Worm (Caenorhabditis elegans) whole organism, L1 larva: ENCODE data around the gene bath-37.

Source experiments
- C04F5.9 ChIP-seq: sonication (generic microtip); optimal IDR thresholded peaks from 2 replicates; lab custom pipeline; 2016; ENCODE audit warnings: missing genetic modification characterization, missing compliant biosample characterization
- F16B12.6 ChIP-seq: fragments of 150-350 bp; optimal IDR thresholded peaks from 2 replicates; lab custom pipeline; 2014; ENCODE audit warnings: missing biosample characterization, missing genetic modification characterization
- Y116A8C.19 ChIP-seq: sonication (generic microtip); optimal IDR thresholded peaks from 2 replicates; lab custom pipeline; 2016; ENCODE audit warnings: missing compliant biosample characterization, missing genetic modification characterization, borderline replicate concordance
- aha-1 ChIP-seq: fragments of 150-350 bp; optimal IDR thresholded peaks from 2 replicates; lab custom pipeline; 2014; ENCODE audit warnings: missing biosample characterization, missing genetic modification characterization
- aly-2 ChIP-seq: fragments of 150-350 bp; optimal IDR thresholded peaks from 2 replicates; lab custom pipeline; 2014; ENCODE audit warnings: missing biosample characterization, missing genetic modification characterization
- ama-1 ChIP-seq: fragments of 150-350 bp; optimal IDR thresholded peaks from 2 replicates; lab custom pipeline; 2014
- blmp-1 ChIP-seq: fragments of 150-350 bp; optimal IDR thresholded peaks from 2 replicates; lab custom pipeline; 2014; ENCODE audit warnings: missing biosample characterization, missing genetic modification characterization
- ceh-8 ChIP-seq: fragments of 200-800 bp; sonication (Bioruptor generic); optimal IDR thresholded peaks from 2 replicates; lab custom pipeline; 2018; ENCODE audit warnings: mild to moderate bottlenecking, missing genetic modification characterization, moderate library complexity, missing compliant biosample characterization
- ceh-82 ChIP-seq, 3 experiments: fragments of 150-350 bp in 1 of 3; sonication (generic microtip) in 2 of 3; optimal IDR thresholded peaks; 2 replicates each; lab custom pipeline; 2014 to 2017; ENCODE audit warnings: missing biosample characterization in 3 of 3, missing genetic modification characterization in 3 of 3
- ces-1 ChIP-seq: fragments of 150-350 bp; optimal IDR thresholded peaks from 2 replicates; lab custom pipeline; 2014; ENCODE audit warnings: missing biosample characterization, missing genetic modification reagents, missing genetic modification characterization
- dpl-1 ChIP-seq, 3 experiments: fragments of 150-350 bp in 2 of 3; sonication (generic microtip) in 1 of 3; optimal IDR thresholded peaks; 2 replicates each; lab custom pipeline; 2014 to 2017; ENCODE audit warnings: missing biosample characterization in 3 of 3, missing genetic modification characterization in 3 of 3, missing genetic modification reagents in 3 of 3
- dsc-1 ChIP-seq: sonication (generic microtip); optimal IDR thresholded peaks from 2 replicates; lab custom pipeline; 2016; ENCODE audit warnings: mild to moderate bottlenecking, missing genetic modification characterization, missing compliant biosample characterization
- egl-13 ChIP-seq: sonication (generic microtip); optimal IDR thresholded peaks from 2 replicates; lab custom pipeline; 2016; ENCODE audit warnings: missing genotype, missing genetic modification reagents, missing genetic modification characterization, missing compliant biosample characterization
- egl-27 ChIP-seq, 2 experiments: fragments of 150-350 bp in 1 of 2; sonication (generic microtip); optimal IDR thresholded peaks; 3 replicates each; lab custom pipeline; 2017 to 2018; ENCODE audit warnings: missing biosample characterization in 2 of 2, missing genetic modification characterization in 2 of 2, missing genetic modification reagents in 2 of 2
- elt-2 ChIP-seq: sonication (generic microtip); optimal IDR thresholded peaks from 2 replicates; lab custom pipeline; 2016; ENCODE audit warnings: missing genetic modification characterization, mild to moderate bottlenecking, inconsistent platforms, missing compliant biosample characterization, missing genetic modification reagents
- elt-3 ChIP-seq, 6 experiments: fragments of 150-350 bp in 1 of 6; sonication (generic microtip); optimal IDR thresholded peaks; 2 replicates each; lab custom pipeline; 2017 to 2018; ENCODE audit warnings: missing biosample characterization in 6 of 6, missing genetic modification characterization in 6 of 6, inconsistent platforms in 1 of 6
- ets-5 ChIP-seq: fragments of 200-800 bp; sonication (Bioruptor generic); IDR thresholded peaks from 2 replicates; pipeline ENCODE4 v1.3.6; 2022; ENCODE audit warnings: missing genetic modification characterization, missing compliant biosample characterization
- fkh-10 ChIP-seq: sonication (generic microtip); optimal IDR thresholded peaks from 2 replicates; lab custom pipeline; 2017; ENCODE audit warnings: missing biosample characterization, missing genetic modification reagents, missing genetic modification characterization
- fkh-4 ChIP-seq: sonication (generic microtip); optimal IDR thresholded peaks from 2 replicates; lab custom pipeline; 2016; ENCODE audit warnings: missing compliant biosample characterization, missing genetic modification characterization, borderline replicate concordance
- fkh-8 ChIP-seq: sonication (generic microtip); optimal IDR thresholded peaks from 2 replicates; lab custom pipeline; 2016; ENCODE audit warnings: mild to moderate bottlenecking, missing genetic modification characterization, missing compliant biosample characterization
- fos-1 ChIP-seq: fragments of 150-350 bp; optimal IDR thresholded peaks from 2 replicates; lab custom pipeline; 2014; ENCODE audit warnings: missing biosample characterization, missing genetic modification characterization
- grh-1 ChIP-seq: fragments of 200-800 bp; sonication (Bioruptor generic); IDR thresholded peaks from 2 replicates; pipeline ENCODE4 v1.3.6; 2022; ENCODE audit warnings: missing genetic modification reagents, missing genetic modification characterization, missing compliant biosample characterization
- hlh-17 ChIP-seq: fragments of 200-800 bp; sonication (Bioruptor generic); optimal IDR thresholded peaks from 2 replicates; lab custom pipeline; 2018; ENCODE audit warnings: missing genetic modification characterization, mild to moderate bottlenecking, missing compliant biosample characterization, moderate library complexity, borderline replicate concordance
- hlh-4 ChIP-seq: sonication (generic microtip); optimal IDR thresholded peaks from 2 replicates; lab custom pipeline; 2016; ENCODE audit warnings: mild to moderate bottlenecking, missing genetic modification characterization, missing compliant biosample characterization
- irx-1 ChIP-seq: sonication (generic microtip); optimal IDR thresholded peaks from 2 replicates; lab custom pipeline; 2016; ENCODE audit warnings: missing genetic modification characterization, missing compliant biosample characterization
- lin-13 ChIP-seq: fragments of 150-350 bp; optimal IDR thresholded peaks from 2 replicates; lab custom pipeline; 2014; ENCODE audit warnings: missing biosample characterization, missing genetic modification reagents, missing genetic modification characterization
- lin-14 ChIP-seq: fragments of 200-800 bp; sonication (Bioruptor generic); optimal IDR thresholded peaks from 2 replicates; lab custom pipeline; 2018; ENCODE audit warnings: mild to moderate bottlenecking, missing genetic modification characterization, moderate library complexity, missing compliant biosample characterization
- lin-35 ChIP-seq, 2 experiments: fragments of 150-350 bp; optimal IDR thresholded peaks; 2 replicates each; lab custom pipeline; 2014; ENCODE audit warnings: missing biosample characterization in 2 of 2, missing genetic modification characterization in 2 of 2, missing genetic modification reagents in 2 of 2
- lir-3 ChIP-seq: sonication (generic microtip); optimal IDR thresholded peaks from 2 replicates; lab custom pipeline; 2016; ENCODE audit warnings: mild to moderate bottlenecking, missing genetic modification characterization, moderate library complexity, missing compliant biosample characterization; ENCODE audit not compliant: poor library complexity
- lsy-2 ChIP-seq, 2 experiments: fragments of 150-350 bp; optimal IDR thresholded peaks; 2 replicates each; lab custom pipeline; 2014; ENCODE audit warnings: missing biosample characterization in 2 of 2, missing genetic modification characterization in 2 of 2
- mdl-1 ChIP-seq, 2 experiments: fragments of 150-350 bp; optimal IDR thresholded peaks; 2 replicates each; lab custom pipeline; 2014 to 2017; ENCODE audit warnings: missing biosample characterization in 2 of 2, missing genetic modification characterization in 2 of 2, inconsistent platforms in 1 of 2
- nhr-20 ChIP-seq: sonication (generic microtip); optimal IDR thresholded peaks from 2 replicates; lab custom pipeline; 2016; ENCODE audit warnings: mild to moderate bottlenecking, missing genetic modification characterization, missing compliant biosample characterization
- nhr-28 ChIP-seq: fragments of 150-350 bp; optimal IDR thresholded peaks from 2 replicates; lab custom pipeline; 2014; ENCODE audit warnings: missing biosample characterization, missing genetic modification characterization
- nhr-71 ChIP-seq: sonication (generic microtip); optimal IDR thresholded peaks from 2 replicates; lab custom pipeline; 2016; ENCODE audit warnings: mild to moderate bottlenecking, missing genetic modification characterization, moderate library complexity, missing compliant biosample characterization
- nhr-76 ChIP-seq: sonication (generic microtip); optimal IDR thresholded peaks from 2 replicates; lab custom pipeline; 2017; ENCODE audit warnings: missing biosample characterization, missing genetic modification characterization
- nhr-77 ChIP-seq: fragments of 150-350 bp; optimal IDR thresholded peaks from 2 replicates; lab custom pipeline; 2014; ENCODE audit warnings: missing biosample characterization, missing genetic modification characterization
- nhr-84 ChIP-seq: sonication (generic microtip); optimal IDR thresholded peaks from 2 replicates; lab custom pipeline; 2017; ENCODE audit warnings: missing biosample characterization, missing genetic modification characterization
- nhr-90 ChIP-seq: sonication (generic microtip); optimal IDR thresholded peaks from 2 replicates; lab custom pipeline; 2016; ENCODE audit warnings: mild to moderate bottlenecking, missing genetic modification characterization, missing compliant biosample characterization; ENCODE audit not compliant: poor library complexity
- pqm-1 ChIP-seq: sonication (generic microtip); optimal IDR thresholded peaks from 3 replicates; lab custom pipeline; 2017; ENCODE audit warnings: missing biosample characterization, missing genetic modification characterization
- skn-1 ChIP-seq: fragments of 150-350 bp; optimal IDR thresholded peaks from 2 replicates; lab custom pipeline; 2014; ENCODE audit warnings: missing biosample characterization, missing genetic modification characterization
- snpc-4 ChIP-seq: fragments of 150-350 bp; optimal IDR thresholded peaks from 2 replicates; lab custom pipeline; 2014; ENCODE audit warnings: missing biosample characterization, missing genetic modification characterization
- sptf-1 ChIP-seq: fragments of 150-350 bp; optimal IDR thresholded peaks from 2 replicates; lab custom pipeline; 2014; ENCODE audit warnings: missing biosample characterization, missing genetic modification characterization
- swsn-7 ChIP-seq: sonication (generic microtip); optimal IDR thresholded peaks from 2 replicates; lab custom pipeline; 2016; ENCODE audit warnings: missing genetic modification characterization, missing compliant biosample characterization
- tbx-2 ChIP-seq: sonication (generic microtip); optimal IDR thresholded peaks from 2 replicates; lab custom pipeline; 2016; ENCODE audit warnings: missing genetic modification characterization, missing compliant biosample characterization
- unc-130 ChIP-seq: fragments of 150-350 bp; optimal IDR thresholded peaks from 2 replicates; lab custom pipeline; 2017; ENCODE audit warnings: missing biosample characterization, missing genetic modification characterization, inconsistent platforms
- unc-30 ChIP-seq: sonication (generic microtip); optimal IDR thresholded peaks from 2 replicates; lab custom pipeline; 2017; ENCODE audit warnings: missing biosample characterization, missing genetic modification characterization
- unc-62 ChIP-seq: fragments of 150-350 bp; optimal IDR thresholded peaks from 2 replicates; lab custom pipeline; 2014; ENCODE audit warnings: missing biosample characterization, missing genetic modification reagents, missing genetic modification characterization
- unc-86 ChIP-seq: sonication (generic microtip); optimal IDR thresholded peaks from 2 replicates; lab custom pipeline; 2016; ENCODE audit warnings: missing genetic modification characterization, missing compliant biosample characterization
- unc-98 ChIP-seq: fragments of 200-800 bp; sonication (Bioruptor generic); IDR thresholded peaks from 2 replicates; pipeline ENCODE4 v1.3.6; 2022; ENCODE audit warnings: missing genetic modification characterization, missing compliant biosample characterization
- vab-15 ChIP-seq: sonication (generic microtip); optimal IDR thresholded peaks from 2 replicates; lab custom pipeline; 2017; ENCODE audit warnings: missing genotype, mild to moderate bottlenecking, missing genetic modification characterization, missing compliant biosample characterization
- xbp-1 ChIP-seq: sonication (generic microtip); optimal IDR thresholded peaks from 2 replicates; lab custom pipeline; 2016; ENCODE audit warnings: missing genetic modification characterization, missing compliant biosample characterization
- zag-1 ChIP-seq: fragments of 150-350 bp; optimal IDR thresholded peaks from 2 replicates; lab custom pipeline; 2014; ENCODE audit warnings: missing biosample characterization, missing genetic modification characterization
- ztf-11 ChIP-seq, 2 experiments: sonication (generic microtip); optimal IDR thresholded peaks; 2 replicates each; lab custom pipeline; 2016 to 2017; ENCODE audit warnings: missing genetic modification characterization in 2 of 2, missing biosample characterization in 1 of 2, missing compliant biosample characterization in 1 of 2

Gene bath-37

DNA sequence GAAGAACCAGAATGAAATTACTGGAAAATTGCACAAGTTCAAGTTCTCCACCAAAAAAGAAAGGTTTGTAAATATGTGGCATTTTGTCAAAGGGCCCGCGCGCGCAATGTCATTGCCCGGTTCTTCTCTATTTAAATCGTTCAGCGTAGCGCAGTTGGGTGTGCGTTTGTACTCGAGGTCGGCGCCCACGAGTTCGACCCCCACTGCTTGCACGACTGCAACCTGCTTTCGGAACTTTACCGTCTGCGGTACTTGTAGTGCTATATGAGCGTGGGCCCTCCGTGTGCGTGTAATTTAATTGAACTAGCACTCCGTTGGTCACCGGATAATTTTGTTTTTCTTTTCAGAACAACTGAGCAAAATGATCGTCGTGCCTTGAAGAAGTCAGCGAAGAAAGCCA is 17.8 kb downstream of the bath-37 start (continued):
- TF ChIP-seq nhr-90 = peak; percentile 85
- no peak for TF ChIP-seq ets-5 (GFP tag; lab: Robert Waterston, UW)
- TF ChIP-seq Y116A8C.19 (tag; lab: Kevin White, UChicago) = no peak
- TF ChIP-seq aly-2 (tag; lab: Kevin White, UChicago) = no peak
- TF ChIP-seq dsc-1 = peak; percentile 65
- TF ChIP-seq zag-1 = no peak
- no peak for TF ChIP-seq nhr-84 (tag; lab: Kevin White, UChicago)
- TF ChIP-seq dpl-1 (GFP tag; optimal IDR thresholded peaks at IDR 0.05; lab: Kevin White, UChicago) = peak; percentile 41 to 51 (median 42)
- TF ChIP-seq ces-1 = no peak
- no peak for TF ChIP-seq ztf-11 (tag; optimal IDR thresholded peaks at IDR 0.05; lab: Kevin White, UChicago)
- peak; percentile 26 for TF ChIP-seq fkh-10 (GFP tag; lab: Kevin White, UChicago)
- no peak for TF ChIP-seq nhr-28 (tag; lab: Kevin White, UChicago)
- peak; percentile 54 for TF ChIP-seq xbp-1
- no peak for TF ChIP-seq fkh-8
- no peak for TF ChIP-seq unc-30 (tag; lab: Kevin White, UChicago)
- TF ChIP-seq hlh-17 (GFP tag; lab: Kevin White, UChicago) = no peak
- peak; percentile 53 to 83 for TF ChIP-seq lin-35 (GFP tag; optimal IDR thresholded peaks at IDR 0.05; lab: Kevin White, UChicago)
- TF ChIP-seq mdl-1 (tag; optimal IDR thresholded peaks at IDR 0.05; lab: Kevin White, UChicago) = peak in 1 of 2 experiments; percentile 65
- TF ChIP-seq pqm-1 = no peak
- peak; percentile 38 for TF ChIP-seq nhr-76 (tag; lab: Kevin White, UChicago)
- TF ChIP-seq elt-3 (tag; optimal IDR thresholded peaks at IDR 0.05; lab: Kevin White, UChicago) = peak in 4 of 6 experiments; percentile 41 to 59 (median 48)
- TF ChIP-seq ama-1 (lab: Kevin White, UChicago) = no peak
- TF ChIP-seq hlh-4 = no peak
- peak; percentile 52 for TF ChIP-seq skn-1 (tag; lab: Kevin White, UChicago)
- TF ChIP-seq irx-1 (tag; lab: Kevin White, UChicago) = peak; percentile 34
- TF ChIP-seq grh-1 = 0 out of 2 replicates have a peak, but pooled peaks have one; percentile 21
- TF ChIP-seq tbx-2 (tag; lab: Kevin White, UChicago) = peak; percentile 55
- TF ChIP-seq lin-13 (GFP tag; lab: Kevin White, UChicago) = peak; percentile 60
- TF ChIP-seq lir-3 = peak; percentile 34
- TF ChIP-seq lsy-2 (tag; optimal IDR thresholded peaks at IDR 0.05; lab: Kevin White, UChicago) = peak; percentile 56 to 59
- peak; percentile 69 for TF ChIP-seq swsn-7 (tag; lab: Kevin White, UChicago)
- TF ChIP-seq fkh-4 (tag; lab: Kevin White, UChicago) = no peak
- no peak for TF ChIP-seq unc-62 (GFP tag; lab: Kevin White, UChicago)
- peak; percentile 78 for TF ChIP-seq nhr-20 (tag; lab: Kevin White, UChicago)
- no peak for TF ChIP-seq blmp-1 (tag; lab: Kevin White, UChicago)
- peak; percentile 77 for TF ChIP-seq nhr-71 (tag; lab: Kevin White, UChicago)
- TF ChIP-seq egl-27 (tag; optimal IDR thresholded peaks at IDR 0.05; lab: Kevin White, UChicago) = no peak
- peak; percentile 28 for TF ChIP-seq unc-86 (tag; lab: Kevin White, UChicago)
- TF ChIP-seq aha-1 (tag; lab: Kevin White, UChicago) = no peak
- no peak for TF ChIP-seq vab-15
- no peak for TF ChIP-seq fos-1 (tag; lab: Kevin White, UChicago)
- peak; percentile 71 for TF ChIP-seq nhr-77
- TF ChIP-seq snpc-4 = no peak
- TF ChIP-seq sptf-1 (tag; lab: Kevin White, UChicago) = no peak
- TF ChIP-seq C04F5.9 (tag; lab: Kevin White, UChicago) = no peak
- peak; percentile 36 to 68 (median 57) for TF ChIP-seq ceh-82 (tag; optimal IDR thresholded peaks at IDR 0.05; lab: Kevin White, UChicago)
- TF ChIP-seq unc-98 (GFP tag; lab: Robert Waterston, UW) = 0 out of 2 replicates have a peak, but pooled peaks have one; percentile 32
- peak; percentile 13 for TF ChIP-seq elt-2 (tag; lab: Kevin White, UChicago)
- TF ChIP-seq egl-13 (tag; lab: Kevin White, UChicago) = no peak
- peak; percentile 33 for TF ChIP-seq F16B12.6 (tag; lab: Kevin White, UChicago)
- TF ChIP-seq lin-14 (GFP tag; lab: Kevin White, UChicago) = peak; percentile 63
- TF ChIP-seq unc-130 (tag; lab: Kevin White, UChicago) = peak; percentile 42
- TF ChIP-seq ceh-8 = peak; percentile 36
